Worm (Caenorhabditis elegans): Measurements from ENCODE around the gene msp-113.

msp-113 gene

DNA sequence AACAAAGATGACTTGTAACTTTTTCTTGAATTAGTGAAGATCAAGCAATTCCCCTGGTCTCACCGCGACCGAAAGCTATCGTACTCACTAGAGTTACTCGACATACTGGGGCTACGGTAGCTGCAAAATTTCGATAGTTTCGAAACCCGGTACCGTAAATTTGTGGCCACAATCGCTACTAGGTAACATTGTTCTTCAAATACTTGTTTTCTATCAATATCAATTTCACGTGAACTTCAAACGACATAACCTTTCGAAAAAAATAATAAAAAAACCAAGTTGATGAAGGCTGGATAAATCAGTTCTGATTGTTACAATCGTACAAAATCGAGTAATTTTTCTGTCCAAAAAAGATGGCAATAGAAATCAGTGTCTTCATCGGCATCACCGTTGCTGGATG lies 25.2 kb upstream of the msp-113 start, which contains the start of gene F36H12.3:
Gene F36H12.3, plus strand, starts transcription at position 301 of the 400 bp plus-strand sequence.
- TF ChIP-seq npax-4 (tag; optimal IDR thresholded peaks at IDR 0.05) (no peak), lim-6 (tag; optimal IDR thresholded peaks at IDR 0.05) (no peak), fax-1 (tag; optimal IDR thresholded peaks at IDR 0.05) (no peak), elt-2 (tag; optimal IDR thresholded peaks at IDR 0.05) (no peak), fkh-10 (GFP tag; optimal IDR thresholded peaks at IDR 0.05) (no peak), nfya-1 (tag; optimal IDR thresholded peaks at IDR 0.05) (no peak), ztf-16 (tag; optimal IDR thresholded peaks at IDR 0.05) (no peak), ceh-2 (tag; optimal IDR thresholded peaks at IDR 0.05) (no peak), ahr-1 (tag; optimal IDR thresholded peaks at IDR 0.05) (no peak), pha-2 (tag; optimal IDR thresholded peaks at IDR 0.05) (no peak), pat-9 (tag; optimal IDR thresholded peaks at IDR 0.05) (no peak)

DNA sequence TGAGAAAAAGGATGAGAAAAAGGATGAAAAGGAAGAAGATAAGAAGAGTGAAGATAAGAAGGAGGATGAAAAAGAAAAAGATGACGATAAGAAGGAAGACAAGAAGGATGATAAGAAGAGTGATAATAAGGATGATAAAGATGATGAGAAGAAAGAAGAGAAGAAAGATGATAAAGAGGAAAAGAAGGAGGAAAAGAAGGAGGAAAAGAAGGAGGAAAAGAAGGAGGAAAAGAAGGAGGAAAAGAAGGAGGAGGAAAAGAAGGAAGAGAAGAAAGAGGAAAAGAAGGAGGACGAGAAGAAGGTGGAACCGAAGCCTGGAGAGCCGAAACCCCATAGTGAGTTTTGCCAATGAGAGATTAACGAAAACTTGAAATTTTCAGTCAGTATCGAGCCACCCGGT lies 24.4 kb upstream of the msp-113 start:
- TF ChIP-seq elt-2 (tag; optimal IDR thresholded peaks at IDR 0.05) (peak; percentile 70), ceh-9 (tag; optimal IDR thresholded peaks at IDR 0.05) (no peak)

DNA sequence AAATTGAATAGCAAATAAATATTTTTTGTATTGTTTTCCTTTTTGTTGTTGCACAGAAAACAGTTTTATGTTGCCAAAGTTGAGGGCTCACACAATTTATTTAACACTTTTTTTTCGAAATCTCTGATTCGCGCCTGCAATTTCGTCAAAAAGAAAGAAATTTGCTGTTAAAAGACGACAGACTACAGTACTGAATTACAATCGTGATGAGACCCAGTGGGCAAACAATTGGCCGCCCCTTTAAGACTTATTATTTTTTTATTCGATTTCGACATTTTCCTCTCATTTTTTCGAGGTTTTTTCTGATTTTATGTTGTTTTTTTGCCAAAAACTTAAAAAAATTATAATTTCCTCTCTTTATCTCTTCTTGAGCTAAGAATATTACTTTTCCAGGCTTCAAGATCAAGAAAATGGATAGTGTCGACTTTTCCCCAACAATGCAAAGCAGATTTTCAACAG lies 23.6 kb upstream of the msp-113 start, which contains the start of gene slfl-4:
Gene slfl-4, plus strand, starts transcription at position 409 of the 459 bp plus-strand sequence.
- TF ChIP-seq tbx-7 (tag; optimal IDR thresholded peaks at IDR 0.05) = no peak
- TF ChIP-seq fax-1 (tag; optimal IDR thresholded peaks at IDR 0.05) = no peak
- TF ChIP-seq odd-2 (tag; optimal IDR thresholded peaks at IDR 0.05) = no peak
- no peak for TF ChIP-seq ceh-14 (tag; optimal IDR thresholded peaks at IDR 0.05)
- TF ChIP-seq tbx-2 (tag; optimal IDR thresholded peaks at IDR 0.05) = no peak
- TF ChIP-seq K09A11.1 (tag; optimal IDR thresholded peaks at IDR 0.05; ENCODE audit: insufficient read depth) = no peak
- TF ChIP-seq pax-1 (tag; optimal IDR thresholded peaks at IDR 0.05) = no peak
- no peak for TF ChIP-seq unc-86 (tag; optimal IDR thresholded peaks at IDR 0.05)
- TF ChIP-seq C08G9.2 (tag; optimal IDR thresholded peaks at IDR 0.05) = no peak
- no peak for TF ChIP-seq dve-1 (tag; optimal IDR thresholded peaks at IDR 0.05)
- TF ChIP-seq ceh-22 (tag; optimal IDR thresholded peaks at IDR 0.05) = no peak
- no peak for TF ChIP-seq ceh-34 (tag; optimal IDR thresholded peaks at IDR 0.05)
- no peak for TF ChIP-seq mec-3 (tag; optimal IDR thresholded peaks at IDR 0.05; ENCODE audit: borderline replicate concordance)
- TF ChIP-seq fkh-6 (tag; optimal IDR thresholded peaks at IDR 0.05) = no peak

DNA sequence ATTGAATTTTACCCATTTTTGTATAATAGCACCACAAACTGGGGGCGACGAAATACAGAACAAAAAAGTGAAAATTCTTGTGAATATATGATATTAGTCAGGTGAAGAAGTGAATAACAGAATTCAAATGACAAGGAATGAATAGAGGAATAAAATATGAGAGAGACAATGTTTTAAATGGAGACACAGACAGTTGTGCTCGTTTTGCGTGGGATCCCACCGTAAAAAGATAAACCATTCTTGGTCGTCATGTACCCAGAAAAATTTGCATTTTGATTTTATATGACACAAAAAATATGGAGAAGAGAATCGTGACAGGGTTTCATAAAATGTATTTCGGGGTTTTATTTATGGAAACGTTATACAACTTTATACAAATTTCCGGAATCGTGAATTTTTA lies 20.0 kb upstream of the msp-113 start, which contains the start of gene F36H12.17:
Gene F36H12.17, minus strand, starts transcription at position 101 of the 400 bp plus-strand sequence.
- TF ChIP-seq che-1 (tag; optimal IDR thresholded peaks at IDR 0.05) = no peak
- TF ChIP-seq pha-4 (tag; optimal IDR thresholded peaks at IDR 0.05) = no peak
- TF ChIP-seq rnt-1 (tag; optimal IDR thresholded peaks at IDR 0.05) = no peak
- no peak for TF ChIP-seq fax-1 (tag; optimal IDR thresholded peaks at IDR 0.05)
- TF ChIP-seq mec-3 (tag; optimal IDR thresholded peaks at IDR 0.05; ENCODE audit: borderline replicate concordance) = no peak
- TF ChIP-seq ceh-14 (tag; optimal IDR thresholded peaks at IDR 0.05) = no peak
- no peak for TF ChIP-seq ceh-30 (tag; optimal IDR thresholded peaks at IDR 0.05)
- no peak for TF ChIP-seq hlh-13 (GFP tag; optimal IDR thresholded peaks at IDR 0.05)
- no peak for TF ChIP-seq elt-4 (tag; optimal IDR thresholded peaks at IDR 0.05)
- no peak for TF ChIP-seq ceh-45 (GFP tag; IDR thresholded peaks at IDR 0.05)
- no peak for TF ChIP-seq eyg-1 (tag; optimal IDR thresholded peaks at IDR 0.05)

DNA sequence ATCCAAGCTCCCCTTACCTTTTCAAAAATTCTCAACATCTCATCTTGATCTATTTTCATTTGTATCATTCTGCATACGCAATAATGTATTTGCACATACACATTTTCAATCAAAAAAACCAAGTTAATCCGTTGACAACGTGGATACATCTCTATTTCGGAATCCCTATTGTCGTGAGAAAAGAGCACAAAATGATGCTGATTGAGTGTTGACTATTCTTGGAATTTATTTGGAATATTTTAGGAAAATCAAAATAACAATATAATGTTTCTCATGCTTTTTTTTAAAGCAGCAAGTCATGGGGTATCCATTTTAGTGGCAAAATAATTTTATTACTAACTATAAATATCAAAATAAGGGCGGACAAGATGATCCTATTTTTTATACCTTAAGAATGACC lies 16.3 kb upstream of the msp-113 start:
- TF ChIP-seq ceh-30 (tag; optimal IDR thresholded peaks at IDR 0.05) (no peak), tbx-7 (tag; optimal IDR thresholded peaks at IDR 0.05) (no peak), lim-6 (tag; optimal IDR thresholded peaks at IDR 0.05) (no peak), gmeb-2 (tag; optimal IDR thresholded peaks at IDR 0.05) (no peak), hlh-13 (GFP tag; optimal IDR thresholded peaks at IDR 0.05) (no peak), ceh-19 (GFP tag; optimal IDR thresholded peaks at IDR 0.05) (no peak), ceh-2 (tag; optimal IDR thresholded peaks at IDR 0.05) (no peak), sox-4 (tag; optimal IDR thresholded peaks at IDR 0.05) (no peak), madf-2 (tag; optimal IDR thresholded peaks at IDR 0.05) (no peak), dmd-4 (tag; optimal IDR thresholded peaks at IDR 0.05; ENCODE audit: borderline replicate concordance) (no peak)

Measured in whole organism, late embryonic.